Fruit fly (Drosophila melanogaster) Kc167 (cell line): Measurements from ENCODE around the gene Rrp46.

ENCODE experiments used
- Sin3A ChIP-seq: fragments of >200 bp; optimal IDR thresholded peaks from 2 replicates; lab custom pipeline; 2018; ENCODE audit warnings: missing external identifiers
- h ChIP-seq: fragments of >200 bp; optimal IDR thresholded peaks from 3 replicates; lab custom pipeline; 2018; ENCODE audit warnings: missing external identifiers
- insv ChIP-seq: fragments of >200 bp; optimal IDR thresholded peaks from 3 replicates; lab custom pipeline; 2018; ENCODE audit warnings: missing external identifiers
- psq ChIP-seq: fragments of >200 bp; optimal IDR thresholded peaks from 2 replicates; lab custom pipeline; 2017; ENCODE audit warnings: missing external identifiers
- ttk ChIP-seq: sonication (Bioruptor generic); optimal IDR thresholded peaks from 2 replicates; lab custom pipeline; 2017; ENCODE audit warnings: missing external identifiers

dm6 chr3R:10388128-10389026 lies 24.7 kb upstream of the Rrp46 start, which contains the start of gene cwo:
- TF ChIP-seq psq (no peak), h (lab: Kevin White, UChicago) (no peak), Sin3A (lab: Kevin White, UChicago) (no peak), insv (lab: Kevin White, UChicago) (no peak), ttk (lab: Kevin White, UChicago) (no peak)
